Fruit fly (Drosophila melanogaster) whole organism, embryonic: ENCODE data around the gene CG15306.

Experiments used
- ATbp ChIP-seq: fragments of 200-800 bp; sonication (Bioruptor generic); optimal IDR thresholded peaks from 2 replicates; lab custom pipeline; 2017; ENCODE audit warnings: missing biosample characterization, mild to moderate bottlenecking, missing genetic modification characterization, missing genetic modification reagents
- CG1024 ChIP-seq: fragments of 200-800 bp; sonication (Bioruptor generic); IDR thresholded peaks from 2 replicates; pipeline ENCODE4 v1.3.6; 2022; ENCODE audit warnings: missing biosample characterization, missing genetic modification characterization
- CG11504 ChIP-seq: fragments of 200-800 bp; sonication (Bioruptor generic); optimal IDR thresholded peaks from 3 replicates; lab custom pipeline; 2019; ENCODE audit warnings: missing biosample characterization, mild to moderate bottlenecking, missing genetic modification characterization, moderate library complexity
- CG12391 ChIP-seq: fragments of 200-800 bp; sonication (Bioruptor generic); optimal IDR thresholded peaks from 3 replicates; lab custom pipeline; 2018; ENCODE audit warnings: missing biosample characterization, mild to moderate bottlenecking, missing genetic modification characterization, moderate library complexity
- CG13296 ChIP-seq: fragments of 200-800 bp; sonication (Bioruptor generic); optimal IDR thresholded peaks from 3 replicates; lab custom pipeline; 2018; ENCODE audit warnings: missing biosample characterization, mild to moderate bottlenecking, missing genetic modification characterization
- CG13775 ChIP-seq: fragments of 200-800 bp; sonication (Bioruptor generic); optimal IDR thresholded peaks from 3 replicates; lab custom pipeline; 2017; ENCODE audit warnings: missing biosample characterization, mild to moderate bottlenecking, missing genetic modification characterization
- CG15011 ChIP-seq: fragments of 200-800 bp; sonication (Bioruptor generic); optimal IDR thresholded peaks from 3 replicates; lab custom pipeline; 2018; ENCODE audit warnings: missing biosample characterization, mild to moderate bottlenecking, missing genetic modification characterization
- CG17361 ChIP-seq: fragments of 200-800 bp; sonication (Bioruptor generic); IDR thresholded peaks from 3 replicates; pipeline ENCODE4 v1.3.6; 2022; ENCODE audit warnings: missing biosample characterization, missing genetic modification characterization
- CG17829 ChIP-seq: fragments of 200-800 bp; optimal IDR thresholded peaks from 2 replicates; lab custom pipeline; 2019; ENCODE audit warnings: missing biosample characterization, mild to moderate bottlenecking, missing genetic modification characterization, moderate library complexity
- CG18262 ChIP-seq: fragments of 200-800 bp; optimal IDR thresholded peaks from 3 replicates; lab custom pipeline; 2019; ENCODE audit warnings: missing biosample characterization, mild to moderate bottlenecking, missing genetic modification characterization, moderate library complexity
- CG18476 ChIP-seq: fragments of 200-800 bp; sonication (Bioruptor generic); optimal IDR thresholded peaks from 2 replicates; lab custom pipeline; 2016; ENCODE audit warnings: missing biosample characterization, mild to moderate bottlenecking, missing genetic modification characterization
- CG2678 ChIP-seq: fragments of 200-800 bp; sonication (Bioruptor generic); optimal IDR thresholded peaks from 3 replicates; lab custom pipeline; 2019; ENCODE audit warnings: missing biosample characterization, mild to moderate bottlenecking, missing genetic modification characterization, moderate library complexity
- CG30403 ChIP-seq: fragments of 200-800 bp; sonication (Bioruptor generic); optimal IDR thresholded peaks from 3 replicates; lab custom pipeline; 2016; ENCODE audit warnings: missing biosample characterization, missing genetic modification characterization
- CG3065 ChIP-seq: fragments of 200-800 bp; sonication (Bioruptor generic); optimal IDR thresholded peaks from 2 replicates; lab custom pipeline; 2016; ENCODE audit warnings: missing biosample characterization, missing genetic modification characterization
- CG3163 ChIP-seq: fragments of 200-800 bp; sonication (Bioruptor generic); optimal IDR thresholded peaks from 3 replicates; lab custom pipeline; 2016; ENCODE audit warnings: missing biosample characterization, missing genetic modification characterization
- CG32532 ChIP-seq: fragments of 200-800 bp; sonication (Bioruptor generic); IDR thresholded peaks from 2 replicates; pipeline ENCODE4 v1.3.6; 2022; ENCODE audit warnings: missing biosample characterization, missing genetic modification characterization
- CG33557 ChIP-seq: fragments of 200-800 bp; sonication (Bioruptor generic); optimal IDR thresholded peaks from 2 replicates; lab custom pipeline; 2019; ENCODE audit warnings: missing biosample characterization, mild to moderate bottlenecking, missing genetic modification characterization, moderate library complexity
- CG9727 ChIP-seq: fragments of 200-800 bp; sonication (Bioruptor generic); optimal IDR thresholded peaks from 3 replicates; lab custom pipeline; 2017; ENCODE audit warnings: missing biosample characterization, mild to moderate bottlenecking, missing genetic modification characterization
- Dip3 ChIP-seq: fragments of 200-800 bp; sonication (Bioruptor generic); optimal IDR thresholded peaks from 3 replicates; lab custom pipeline; 2016; ENCODE audit warnings: missing biosample characterization, missing genetic modification characterization
- ERR ChIP-seq: fragments of 200-800 bp; sonication (Bioruptor generic); optimal IDR thresholded peaks from 2 replicates; lab custom pipeline; 2016; ENCODE audit warnings: missing biosample characterization, missing genetic modification characterization
- GATAe ChIP-seq: fragments of 200-800 bp; sonication (Bioruptor generic); conservative IDR thresholded peaks from 2 replicates; pipeline ENCODE4 v1.3.6; 2022; ENCODE audit warnings: missing biosample characterization, missing genetic modification characterization
- Hmr ChIP-seq: fragments of 200-800 bp; sonication (Bioruptor generic); optimal IDR thresholded peaks from 3 replicates; lab custom pipeline; 2017; ENCODE audit warnings: mild to moderate bottlenecking, missing biosample characterization, missing genetic modification reagents, missing genetic modification characterization
- MTF-1 ChIP-seq: fragments of 200-800 bp; sonication (Bioruptor generic); optimal IDR thresholded peaks from 2 replicates; lab custom pipeline; 2018; ENCODE audit warnings: missing biosample characterization, mild to moderate bottlenecking, missing genetic modification characterization, borderline replicate concordance
- Opbp ChIP-seq: fragments of 200-800 bp; sonication (Bioruptor generic); IDR thresholded peaks from 3 replicates; pipeline ENCODE4 v1.3.6; 2022; ENCODE audit warnings: missing biosample characterization, missing genetic modification characterization; ENCODE audit not compliant: partially characterized antibody
- Sox100B ChIP-seq: fragments of 200-800 bp; sonication (Bioruptor generic); optimal IDR thresholded peaks from 3 replicates; lab custom pipeline; 2018; ENCODE audit warnings: missing biosample characterization, mild to moderate bottlenecking, missing genetic modification characterization
- Stat92E ChIP-seq, 3 experiments: fragments of >200 bp in 2 of 3; fragments of 200-800 bp in 1 of 3; sonication (Bioruptor generic) in 1 of 3; optimal IDR thresholded peaks; 2 replicates each; lab custom pipeline; 2017 to 2019; ENCODE audit warnings: missing biosample characterization in 3 of 3, missing genetic modification characterization in 3 of 3, mild to moderate bottlenecking in 1 of 3, moderate library complexity in 1 of 3
- Trl ChIP-seq, 3 experiments: fragments of >200 bp in 2 of 3; fragments of 200-800 bp in 1 of 3; sonication (Bioruptor generic) in 1 of 3; optimal IDR thresholded peaks; 2 replicates in 1 of 3; 3 replicates in 2 of 3; lab custom pipeline; 2016 to 2017; ENCODE audit warnings: missing biosample characterization in 1 of 3, missing genetic modification characterization in 1 of 3
- abd-A ChIP-seq: fragments of 200-800 bp; sonication (Bioruptor generic); optimal IDR thresholded peaks from 3 replicates; lab custom pipeline; 2019; ENCODE audit warnings: missing biosample characterization, mild to moderate bottlenecking, missing genetic modification characterization, moderate library complexity
- chm ChIP-seq: fragments of 200-800 bp; sonication (Bioruptor generic); IDR thresholded peaks from 2 replicates; pipeline ENCODE4 v1.3.6; 2022; ENCODE audit warnings: missing biosample characterization, missing genetic modification characterization
- croc ChIP-seq: fragments of 200-800 bp; sonication (Bioruptor generic); conservative IDR thresholded peaks from 3 replicates; pipeline ENCODE4 v1.3.6; 2022; ENCODE audit warnings: missing biosample characterization, missing genetic modification characterization
- dpn ChIP-seq, 2 experiments: fragments of 200-800 bp; sonication (Bioruptor generic); optimal IDR thresholded peaks; 3 replicates each; lab custom pipeline; 2016; ENCODE audit warnings: missing biosample characterization in 2 of 2, missing genetic modification characterization in 2 of 2
- gro ChIP-seq: fragments of 200-800 bp; sonication (Bioruptor generic); optimal IDR thresholded peaks from 2 replicates; lab custom pipeline; 2016; ENCODE audit warnings: missing biosample characterization, missing genetic modification characterization
- gt ChIP-seq: fragments of 200-800 bp; sonication (Bioruptor generic); IDR thresholded peaks from 2 replicates; pipeline ENCODE4 v1.3.6; 2022; ENCODE audit warnings: missing biosample characterization, missing genetic modification characterization
- knrl ChIP-seq: fragments of 200-800 bp; sonication (Bioruptor generic); IDR thresholded peaks from 3 replicates; pipeline ENCODE4 v1.3.6; 2022; ENCODE audit warnings: missing biosample characterization, missing genetic modification characterization; ENCODE audit not compliant: partially characterized antibody
- nerfin-1 ChIP-seq: fragments of 200-800 bp; sonication (Bioruptor generic); optimal IDR thresholded peaks from 3 replicates; lab custom pipeline; 2019; ENCODE audit warnings: missing biosample characterization, mild to moderate bottlenecking, missing genetic modification characterization, moderate library complexity
- nmo ChIP-seq: fragments of 200-800 bp; sonication (Bioruptor generic); optimal IDR thresholded peaks from 2 replicates; lab custom pipeline; 2018; ENCODE audit warnings: missing biosample characterization, mild to moderate bottlenecking, missing genetic modification characterization, moderate library complexity
- nom ChIP-seq: fragments of 200-800 bp; sonication (Bioruptor generic); optimal IDR thresholded peaks from 2 replicates; lab custom pipeline; 2017; ENCODE audit warnings: missing biosample characterization, missing genetic modification characterization, mild to moderate bottlenecking, moderate library complexity, missing genetic modification reagents
- p53 ChIP-seq: fragments of 200-800 bp; sonication (Bioruptor generic); optimal IDR thresholded peaks from 2 replicates; lab custom pipeline; 2016; ENCODE audit warnings: missing biosample characterization, missing genetic modification characterization
- phol ChIP-seq: fragments of 200-800 bp; sonication (Bioruptor generic); optimal IDR thresholded peaks from 3 replicates; lab custom pipeline; 2018; ENCODE audit warnings: missing biosample characterization, mild to moderate bottlenecking, missing genetic modification characterization, moderate library complexity
- pum ChIP-seq: fragments of 200-800 bp; sonication (Bioruptor generic); optimal IDR thresholded peaks from 2 replicates; lab custom pipeline; 2016; ENCODE audit warnings: missing biosample characterization, missing genetic modification characterization
- sima ChIP-seq: fragments of 200-800 bp; sonication (Bioruptor generic); optimal IDR thresholded peaks from 2 replicates; lab custom pipeline; 2016; ENCODE audit warnings: missing biosample characterization, missing genetic modification characterization
- slou ChIP-seq: fragments of 200-800 bp; sonication (Bioruptor generic); optimal IDR thresholded peaks from 3 replicates; lab custom pipeline; 2016; ENCODE audit warnings: missing biosample characterization, missing genetic modification characterization
- trh ChIP-seq: fragments of 200-800 bp; sonication (Bioruptor generic); optimal IDR thresholded peaks from 2 replicates; lab custom pipeline; 2016; ENCODE audit warnings: missing biosample characterization, missing genetic modification characterization
- tup ChIP-seq: fragments of 200-800 bp; sonication (Bioruptor generic); optimal IDR thresholded peaks from 2 replicates; lab custom pipeline; 2016; ENCODE audit warnings: missing biosample characterization, mild to moderate bottlenecking, missing genetic modification characterization, moderate library complexity

CG15306 gene

dm6 chrX:10325567-10326345 is 5.9 kb downstream of the CG15306 start, which contains the start of gene alpha-Man-Ia (continued):
- TF ChIP-seq GATAe (GFP tag; lab: Robert Waterston, UW) (no peak), Dip3 (GFP tag; lab: Kevin White, UChicago) (no peak), CG17829 (tag; lab: Kevin White, UChicago) (peak; percentile 11), chm (GFP tag; lab: Robert Waterston, UW) (0 out of 2 replicates have a peak, but pooled peaks have one; percentile 42), CG1024 (GFP tag; lab: Robert Waterston, UW) (no peak)

- TF ChIP-seq slou (GFP tag; lab: Kevin White, UChicago) (no peak), CG18262 (tag; lab: Kevin White, UChicago) (peak; percentile 29), abd-A (peak; percentile 14), sima (GFP tag; lab: Kevin White, UChicago) (no peak), CG13775 (peak; percentile 44), MTF-1 (GFP tag; lab: Kevin White, UChicago) (no peak), tup (GFP tag; lab: Kevin White, UChicago) (no peak), pum (GFP tag; lab: Kevin White, UChicago) (no peak), CG11504 (peak; percentile 51), CG32532 (no peak), CG18476 (peak; percentile 22), dpn (GFP tag; optimal IDR thresholded peaks at IDR 0.05; lab: Kevin White, UChicago) (peak in 1 of 2 experiments; percentile 18), Stat92E (GFP tag; optimal IDR thresholded peaks at IDR 0.05; lab: Kevin White, UChicago) (no peak), CG9727 (GFP tag; lab: Kevin White, UChicago) (peak; percentile 25), CG12391 (tag; lab: Kevin White, UChicago) (peak; percentile 31), gt (GFP tag; lab: Robert Waterston, UW) (no peak), croc (GFP tag; lab: Robert Waterston, UW) (no peak), knrl (GFP tag; lab: Robert Waterston, UW) (no peak), phol (peak; percentile 4), nerfin-1 (tag; lab: Kevin White, UChicago) (peak; percentile 19), CG3163 (GFP tag; lab: Kevin White, UChicago) (peak; percentile 40), CG17361 (GFP tag; lab: Robert Waterston, UW) (peak; percentile 58; the same call in 2 of the 3 replicates), Hmr (GFP tag; lab: Kevin White, UChicago) (peak; percentile 5), Opbp (GFP tag; lab: Robert Waterston, UW) (no peak), ATbp (GFP tag; lab: Kevin White, UChicago) (no peak), ERR (GFP tag; lab: Kevin White, UChicago) (no peak), CG30403 (GFP tag; lab: Kevin White, UChicago) (peak; percentile 46), Sox100B (peak; percentile 31), CG13296 (GFP tag; lab: Kevin White, UChicago) (peak; percentile 11), trh (no peak), nom (GFP tag; lab: Kevin White, UChicago) (peak; percentile 27), CG3065 (GFP tag; lab: Kevin White, UChicago) (no peak), CG15011 (GFP tag; lab: Kevin White, UChicago) (no peak), p53 (GFP tag; lab: Kevin White, UChicago) (no peak), CG33557 (GFP tag; lab: Kevin White, UChicago) (no peak), gro (no peak), CG2678 (tag; lab: Kevin White, UChicago) (peak; percentile 51), nmo (GFP tag; lab: Kevin White, UChicago) (peak; percentile 34), Trl (optimal IDR thresholded peaks at IDR 0.05; lab: Kevin White, UChicago) (peak in 1 of 2 experiments; percentile 72), Trl (GFP tag; optimal IDR thresholded peaks at IDR 0.05; lab: Kevin White, UChicago) (no peak)
Observed at dm6 chrX:10324836-10325566, 6.6 kb downstream of the CG15306 start.
